Fruit fly (Drosophila melanogaster) whole organism, wandering third instar larva: Measurements from ENCODE around the gene CG3402.
A peak's percentile ranks its signal among the peaks of the same experiment; 100 is the strongest.

ENCODE experiments used
- CG32264 ChIP-seq: fragments of 200-800 bp; sonication (Bioruptor generic); optimal IDR thresholded peaks from 2 replicates; lab custom pipeline; 2016; ENCODE audit warnings: missing biosample characterization, missing genetic modification characterization
- CG9705 ChIP-seq: fragments of 200-800 bp; sonication (Bioruptor generic); optimal IDR thresholded peaks from 2 replicates; lab custom pipeline; 2018; ENCODE audit warnings: missing biosample characterization, mild to moderate bottlenecking, missing genetic modification characterization
- Dfd ChIP-seq: fragments of >200 bp; optimal IDR thresholded peaks from 2 replicates; lab custom pipeline; 2017; ENCODE audit warnings: missing biosample characterization, missing genetic modification characterization
- GATAd ChIP-seq: sonication (Bioruptor generic); optimal IDR thresholded peaks from 2 replicates; lab custom pipeline; 2016; ENCODE audit warnings: missing biosample characterization, missing genetic modification characterization
- HLH106 ChIP-seq: fragments of 200-800 bp; optimal IDR thresholded peaks from 3 replicates; lab custom pipeline; 2019; ENCODE audit warnings: missing biosample characterization, mild to moderate bottlenecking, missing genetic modification characterization, moderate library complexity
- Hnf4 ChIP-seq: fragments of 200-800 bp; sonication (Bioruptor generic); optimal IDR thresholded peaks from 2 replicates; lab custom pipeline; 2016; ENCODE audit warnings: missing biosample characterization, mild to moderate bottlenecking, missing genetic modification characterization
- Hr83 ChIP-seq: fragments of 200-300 bp; sonication (Bioruptor generic); optimal IDR thresholded peaks from 2 replicates; lab custom pipeline; 2016; ENCODE audit warnings: missing biosample characterization, mild to moderate bottlenecking, missing genetic modification characterization, moderate library complexity; ENCODE audit not compliant: poor library complexity, severe bottlenecking
- Jra ChIP-seq: sonication (Bioruptor generic); optimal IDR thresholded peaks from 2 replicates; lab custom pipeline; 2016; ENCODE audit warnings: missing biosample characterization, missing genetic modification characterization
- N ChIP-seq: fragments of >200 bp; optimal IDR thresholded peaks from 2 replicates; lab custom pipeline; 2018; ENCODE audit warnings: missing biosample characterization, missing external identifiers, missing genetic modification characterization
- OdsH ChIP-seq: fragments of 200-800 bp; sonication (Bioruptor generic); optimal IDR thresholded peaks from 2 replicates; lab custom pipeline; 2016; ENCODE audit warnings: missing biosample characterization, mild to moderate bottlenecking, missing genetic modification characterization
- Rel ChIP-seq, 2 experiments: fragments of 200-800 bp; sonication (Bioruptor generic) in 1 of 2; optimal IDR thresholded peaks; 2 replicates in 1 of 2; 3 replicates in 1 of 2; lab custom pipeline; 2016 to 2019; ENCODE audit warnings: mild to moderate bottlenecking in 2 of 2, missing biosample characterization in 2 of 2, missing genetic modification characterization in 2 of 2, moderate library complexity in 1 of 2
- Sp1 ChIP-seq: fragments of 200-800 bp; sonication (Bioruptor generic); optimal IDR thresholded peaks from 3 replicates; lab custom pipeline; 2019; ENCODE audit warnings: missing biosample characterization, mild to moderate bottlenecking, missing genetic modification characterization, moderate library complexity
- Vsx2 ChIP-seq: fragments of 200-300, 225-300 bp; sonication (Bioruptor generic); optimal IDR thresholded peaks from 2 replicates; lab custom pipeline; 2018; ENCODE audit warnings: missing biosample characterization, missing genetic modification characterization; ENCODE audit not compliant: partially characterized antibody
- br ChIP-seq: fragments of 200-800 bp; sonication (Bioruptor generic); optimal IDR thresholded peaks from 2 replicates; lab custom pipeline; 2016; ENCODE audit warnings: missing biosample characterization, missing genetic modification characterization
- brk ChIP-seq: fragments of 200-800 bp; sonication (Bioruptor generic); optimal IDR thresholded peaks from 2 replicates; lab custom pipeline; 2016; ENCODE audit warnings: missing biosample characterization, mild to moderate bottlenecking, missing genetic modification characterization
- dl ChIP-seq, 2 experiments: fragments of 175-275, 200-275 bp in 1 of 2; fragments of 200-275 bp in 1 of 2; sonication (Bioruptor generic); optimal IDR thresholded peaks; lab custom pipeline; 2018; ENCODE audit warnings: mild to moderate bottlenecking in 2 of 2, missing biosample characterization in 2 of 2, missing genetic modification characterization in 2 of 2, moderate library complexity in 2 of 2; ENCODE audit not compliant: partially characterized antibody in 2 of 2, insufficient read depth in 1 of 2
- dmrt93B ChIP-seq: fragments of 200-800 bp; sonication (Bioruptor generic); optimal IDR thresholded peaks from 2 replicates; lab custom pipeline; 2018; ENCODE audit warnings: missing biosample characterization, mild to moderate bottlenecking, missing genetic modification characterization
- dsf ChIP-seq: sonication (Bioruptor generic); optimal IDR thresholded peaks from 2 replicates; lab custom pipeline; 2016; ENCODE audit warnings: missing biosample characterization, missing genetic modification characterization, borderline replicate concordance
- ey ChIP-seq: fragments of 200-800 bp; sonication (Bioruptor generic); optimal IDR thresholded peaks from 2 replicates; lab custom pipeline; 2016; ENCODE audit warnings: missing biosample characterization, missing genetic modification characterization
- foxo ChIP-seq, 2 experiments: fragments of 200-800 bp; sonication (Bioruptor generic); optimal IDR thresholded peaks; 2 replicates in 1 of 2; 3 replicates in 1 of 2; lab custom pipeline; 2016 to 2017; ENCODE audit warnings: missing biosample characterization in 2 of 2, missing genetic modification characterization in 2 of 2
- fru ChIP-seq: fragments of 200-800 bp; sonication (Bioruptor generic); optimal IDR thresholded peaks from 3 replicates; lab custom pipeline; 2016; ENCODE audit warnings: missing biosample characterization, mild to moderate bottlenecking, missing genetic modification characterization
- h ChIP-seq: fragments of 200-800 bp; sonication (Bioruptor generic); optimal IDR thresholded peaks from 3 replicates; lab custom pipeline; 2016; ENCODE audit warnings: missing biosample characterization, mild to moderate bottlenecking, missing genetic modification characterization
- lola ChIP-seq: fragments of >200 bp; optimal IDR thresholded peaks from 2 replicates; lab custom pipeline; 2017; ENCODE audit warnings: missing biosample characterization, missing genetic modification characterization
- psq ChIP-seq: fragments of 200-800 bp; sonication (Bioruptor generic); optimal IDR thresholded peaks from 3 replicates; lab custom pipeline; 2017; ENCODE audit warnings: missing biosample characterization, mild to moderate bottlenecking, missing genetic modification characterization, moderate library complexity
- rgr ChIP-seq: fragments of 200-800 bp; sonication (Bioruptor generic); optimal IDR thresholded peaks from 3 replicates; lab custom pipeline; 2016; ENCODE audit warnings: missing biosample characterization, mild to moderate bottlenecking, missing genetic modification characterization
- sage ChIP-seq: fragments of 200-800 bp; sonication (Bioruptor generic); optimal IDR thresholded peaks from 2 replicates; lab custom pipeline; 2016; ENCODE audit warnings: missing biosample characterization, mild to moderate bottlenecking, missing genetic modification characterization
- sv ChIP-seq: fragments of 200-800 bp; sonication (Bioruptor generic); optimal IDR thresholded peaks from 3 replicates; lab custom pipeline; 2016; ENCODE audit warnings: missing biosample characterization, missing genetic modification characterization
- tai ChIP-seq: sonication (Bioruptor generic); optimal IDR thresholded peaks from 2 replicates; lab custom pipeline; 2016; ENCODE audit warnings: missing biosample characterization, missing genetic modification characterization
- usp ChIP-seq: fragments of >200 bp; optimal IDR thresholded peaks from 2 replicates; lab custom pipeline; 2017; ENCODE audit warnings: missing biosample characterization, missing genetic modification characterization
- woc ChIP-seq: sonication (Bioruptor generic); optimal IDR thresholded peaks from 2 replicates; lab custom pipeline; 2016; ENCODE audit warnings: missing biosample characterization, mild to moderate bottlenecking, missing genetic modification characterization

Gene CG3402

dm6 chr3L:697055-697427 is 44.4 kb upstream of the CG3402 start:
- no peak for TF ChIP-seq Rel (GFP tag; optimal IDR thresholded peaks at IDR 0.05; lab: Kevin White, UChicago)
- TF ChIP-seq Rel (tag; optimal IDR thresholded peaks at IDR 0.05; lab: Kevin White, UChicago): peak; percentile 86
- TF ChIP-seq Jra (GFP tag; lab: Kevin White, UChicago): no peak

- peak; percentile 84 for TF ChIP-seq OdsH
- TF ChIP-seq psq: peak; percentile 82
- TF ChIP-seq Sp1 (GFP tag; lab: Kevin White, UChicago): peak; percentile 88
- TF ChIP-seq dsf (GFP tag; lab: Kevin White, UChicago): peak; percentile 9
- no peak for TF ChIP-seq Dfd
- TF ChIP-seq woc (GFP tag; lab: Kevin White, UChicago): peak; percentile 65
- peak; percentile 16 for TF ChIP-seq Hr83 (GFP tag; lab: Kevin White, UChicago)
- no peak for TF ChIP-seq Vsx2 (GFP tag; lab: Kevin White, UChicago)
- peak in 1 of 2 experiments; percentile 88 for TF ChIP-seq foxo (GFP tag; optimal IDR thresholded peaks at IDR 0.05; lab: Kevin White, UChicago)
- TF ChIP-seq brk (GFP tag; lab: Kevin White, UChicago): no peak
- TF ChIP-seq dl (GFP tag; optimal IDR thresholded peaks at IDR 0.05; lab: Kevin White, UChicago; ENCODE audit: insufficient read depth in 1 of 2, partially characterized antibody in 2 of 2): no peak
- peak; percentile 85 for TF ChIP-seq rgr (GFP tag; lab: Kevin White, UChicago)
- peak; percentile 90 for TF ChIP-seq HLH106 (tag; lab: Kevin White, UChicago)
- peak; percentile 67 for TF ChIP-seq CG9705
- no peak for TF ChIP-seq lola (GFP tag; lab: Kevin White, UChicago)
- peak; percentile 86 for TF ChIP-seq sv (GFP tag; lab: Kevin White, UChicago)
- TF ChIP-seq sage (GFP tag; lab: Kevin White, UChicago): peak; percentile 78
- peak; percentile 71 for TF ChIP-seq ey (GFP tag; lab: Kevin White, UChicago)
- TF ChIP-seq fru (GFP tag; lab: Kevin White, UChicago): peak; percentile 79
- no peak for TF ChIP-seq Hnf4
- peak; percentile 92 for TF ChIP-seq h (GFP tag; lab: Kevin White, UChicago)
- peak; percentile 83 for TF ChIP-seq dmrt93B (GFP tag; lab: Kevin White, UChicago)
- peak; percentile 37 for TF ChIP-seq Jra (GFP tag; lab: Kevin White, UChicago)
- TF ChIP-seq Rel (GFP tag; optimal IDR thresholded peaks at IDR 0.05; lab: Kevin White, UChicago): peak; percentile 82
- TF ChIP-seq Rel (tag; optimal IDR thresholded peaks at IDR 0.05; lab: Kevin White, UChicago): no peak
- peak; percentile 56 for TF ChIP-seq CG32264 (GFP tag; lab: Kevin White, UChicago)
- no peak for TF ChIP-seq N (GFP tag; lab: Kevin White, UChicago)
- peak; percentile 67 for TF ChIP-seq br
Observed at dm6 chr3L:696404-697054, 43.8 kb upstream of the CG3402 start.

dm6 chr3L:695510-695909 is 42.8 kb upstream of the CG3402 start:
- no peak for TF ChIP-seq foxo (GFP tag; optimal IDR thresholded peaks at IDR 0.05; lab: Kevin White, UChicago)
- TF ChIP-seq Sp1 (GFP tag; lab: Kevin White, UChicago): no peak
- no peak for TF ChIP-seq CG32264 (GFP tag; lab: Kevin White, UChicago)
- TF ChIP-seq Dfd: no peak
- no peak for TF ChIP-seq br
- no peak for TF ChIP-seq tai (GFP tag; lab: Kevin White, UChicago)
- no peak for TF ChIP-seq OdsH
- no peak for TF ChIP-seq GATAd (GFP tag; lab: Kevin White, UChicago)
- TF ChIP-seq ey (GFP tag; lab: Kevin White, UChicago): no peak
- TF ChIP-seq Vsx2 (GFP tag; lab: Kevin White, UChicago): no peak
- TF ChIP-seq usp (GFP tag; lab: Kevin White, UChicago): no peak
- TF ChIP-seq psq: no peak
- no peak for TF ChIP-seq Jra (GFP tag; lab: Kevin White, UChicago)
- TF ChIP-seq HLH106 (tag; lab: Kevin White, UChicago): no peak
- TF ChIP-seq Hr83 (GFP tag; lab: Kevin White, UChicago): no peak

- TF ChIP-seq fru (GFP tag; lab: Kevin White, UChicago) (no peak), Rel (GFP tag; optimal IDR thresholded peaks at IDR 0.05; lab: Kevin White, UChicago) (no peak), Rel (tag; optimal IDR thresholded peaks at IDR 0.05; lab: Kevin White, UChicago) (peak; percentile 31), Hr83 (GFP tag; lab: Kevin White, UChicago) (no peak), N (GFP tag; lab: Kevin White, UChicago) (no peak)
Observed at dm6 chr3L:692699-693098, 40.0 kb upstream of the CG3402 start, which contains the start of gene Vti1a. TSS of gene Vti1a (minus strand) at chr3L:692919.
